Fruit fly (Drosophila melanogaster) whole organism: Measurements from ENCODE around the gene bor.

Experiments used
- Dll ChIP-seq: fragments of >200 bp; optimal IDR thresholded peaks from 2 replicates; lab custom pipeline; 2017
- pan ChIP-seq: fragments of >200 bp; optimal IDR thresholded peaks from 2 replicates; lab custom pipeline; 2017
- psq ChIP-seq: fragments of >200 bp; optimal IDR thresholded peaks from 2 replicates; lab custom pipeline; 2017
- usp ChIP-seq: fragments of >200 bp; optimal IDR thresholded peaks from 2 replicates; lab custom pipeline; 2017; ENCODE audit warnings: missing biosample characterization, missing genetic modification characterization, mixed read lengths

- TF ChIP-seq Dll (lab: Kevin White, UChicago) (no peak), usp (GFP tag; lab: Kevin White, UChicago) (no peak), pan (lab: Kevin White, UChicago) (no peak), psq (lab: Kevin White, UChicago) (no peak)
Measured at dm6 chr3R:16281033-16281680, 17.2 kb upstream of the bor start.
